Fruit fly (Drosophila melanogaster) whole organism, embryonic: Measurements from ENCODE around the gene CG6041.

Experiments
- ATbp ChIP-seq: fragments of 200-800 bp; sonication (Bioruptor generic); optimal IDR thresholded peaks from 2 replicates; lab custom pipeline; 2017; ENCODE audit warnings: missing biosample characterization, mild to moderate bottlenecking, missing genetic modification characterization, missing genetic modification reagents
- Abd-B ChIP-seq: fragments of 200-800 bp; sonication (Bioruptor generic); optimal IDR thresholded peaks from 2 replicates; lab custom pipeline; 2018; ENCODE audit warnings: missing biosample characterization, mild to moderate bottlenecking, missing genetic modification characterization, moderate library complexity
- Ada2b ChIP-seq: fragments of 200-800 bp; sonication (Bioruptor generic); IDR thresholded peaks from 2 replicates; pipeline ENCODE4 v1.3.6; 2022; ENCODE audit warnings: missing biosample characterization, missing genetic modification characterization
- Blimp-1 ChIP-seq: fragments of 200-800 bp; sonication (Bioruptor generic); optimal IDR thresholded peaks from 3 replicates; lab custom pipeline; 2018; ENCODE audit warnings: missing biosample characterization, missing genetic modification characterization, mild to moderate bottlenecking, moderate library complexity, missing genetic modification reagents
- BtbVII ChIP-seq: fragments of 200-800 bp; sonication (Bioruptor generic); optimal IDR thresholded peaks from 3 replicates; lab custom pipeline; 2017; ENCODE audit warnings: missing biosample characterization, mild to moderate bottlenecking, missing genetic modification characterization
- CG10274 ChIP-seq: fragments of 200-800 bp; sonication (Bioruptor generic); optimal IDR thresholded peaks from 3 replicates; lab custom pipeline; 2017; ENCODE audit warnings: missing biosample characterization, mild to moderate bottlenecking, missing genetic modification characterization
- CG12299 ChIP-seq: fragments of 200-800 bp; sonication (Bioruptor generic); optimal IDR thresholded peaks from 2 replicates; lab custom pipeline; 2018; ENCODE audit warnings: missing biosample characterization, mild to moderate bottlenecking, missing genetic modification characterization
- CG12942 ChIP-seq: fragments of 200-800 bp; sonication (Bioruptor generic); optimal IDR thresholded peaks from 3 replicates; lab custom pipeline; 2016; ENCODE audit warnings: missing biosample characterization, missing genetic modification characterization
- CG13894 ChIP-seq: fragments of 200-800 bp; sonication (Bioruptor generic); optimal IDR thresholded peaks from 3 replicates; lab custom pipeline; 2018; ENCODE audit warnings: missing biosample characterization, mild to moderate bottlenecking, missing genetic modification characterization, moderate library complexity
- CG14050 ChIP-seq: fragments of 200-800 bp; sonication (Bioruptor generic); IDR thresholded peaks from 3 replicates; pipeline ENCODE4 v1.3.6; 2022; ENCODE audit warnings: missing biosample characterization, missing genetic modification characterization
- CG15269 ChIP-seq: fragments of 200-800 bp; sonication (Bioruptor generic); optimal IDR thresholded peaks from 2 replicates; lab custom pipeline; 2018; ENCODE audit warnings: missing biosample characterization, mild to moderate bottlenecking, missing genetic modification characterization, moderate library complexity
- CG1602 ChIP-seq: fragments of 200-800 bp; sonication (Bioruptor generic); optimal IDR thresholded peaks from 3 replicates; lab custom pipeline; 2016; ENCODE audit warnings: missing biosample characterization, missing genetic modification characterization
- CG17359 ChIP-seq: fragments of 200-800 bp; sonication (Bioruptor generic); optimal IDR thresholded peaks from 3 replicates; lab custom pipeline; 2018; ENCODE audit warnings: missing biosample characterization, mild to moderate bottlenecking, missing genetic modification characterization, moderate library complexity
- CG18262 ChIP-seq: fragments of 200-800 bp; optimal IDR thresholded peaks from 3 replicates; lab custom pipeline; 2019; ENCODE audit warnings: missing biosample characterization, mild to moderate bottlenecking, missing genetic modification characterization, moderate library complexity
- CG3281 ChIP-seq: fragments of 200-800 bp; sonication (Bioruptor generic); optimal IDR thresholded peaks from 3 replicates; lab custom pipeline; 2017; ENCODE audit warnings: missing biosample characterization, mild to moderate bottlenecking, missing genetic modification characterization
- CG34224 ChIP-seq: fragments of 200-800 bp; sonication (Bioruptor generic); IDR thresholded peaks from 3 replicates; pipeline ENCODE4 v1.3.6; 2022; ENCODE audit warnings: missing biosample characterization, missing genetic modification characterization; ENCODE audit not compliant: partially characterized antibody
- CG34422 ChIP-seq: fragments of 200-800 bp; sonication (Bioruptor generic); IDR thresholded peaks from 3 replicates; pipeline ENCODE4 v1.3.6; 2022; ENCODE audit warnings: missing biosample characterization, missing genetic modification characterization
- CG43689 ChIP-seq: fragments of 200-800 bp; sonication (Bioruptor generic); IDR thresholded peaks from 2 replicates; pipeline ENCODE4 v1.3.6; 2022; ENCODE audit warnings: missing biosample characterization, missing genetic modification characterization
- CG6791 ChIP-seq: fragments of 200-800 bp; sonication (Bioruptor generic); IDR thresholded peaks from 3 replicates; pipeline ENCODE4 v1.3.6; 2022; ENCODE audit warnings: missing biosample characterization, missing genetic modification characterization; ENCODE audit not compliant: partially characterized antibody
- CG7786 ChIP-seq: fragments of 200-800 bp; sonication (Bioruptor generic); optimal IDR thresholded peaks from 2 replicates; lab custom pipeline; 2016; ENCODE audit warnings: missing biosample characterization, missing genetic modification characterization
- CG9876 ChIP-seq: fragments of 200-800 bp; sonication (Bioruptor generic); optimal IDR thresholded peaks from 2 replicates; lab custom pipeline; 2016; ENCODE audit warnings: missing biosample characterization, missing genetic modification characterization
- Chrac-16 ChIP-seq: fragments of 200-800 bp; sonication (Bioruptor generic); optimal IDR thresholded peaks from 3 replicates; lab custom pipeline; 2016; ENCODE audit warnings: missing biosample characterization, missing genetic modification characterization
- CoRest ChIP-seq: fragments of 200-800 bp; sonication (Bioruptor generic); optimal IDR thresholded peaks from 3 replicates; lab custom pipeline; 2018; ENCODE audit warnings: missing biosample characterization, mild to moderate bottlenecking, missing genetic modification characterization, moderate library complexity
- Dip2 ChIP-seq: fragments of 200-800 bp; sonication (Bioruptor generic); IDR thresholded peaks from 2 replicates; pipeline ENCODE4 v1.3.6; 2022; ENCODE audit warnings: missing biosample characterization, missing genetic modification characterization
- Dip3 ChIP-seq: fragments of 200-800 bp; sonication (Bioruptor generic); optimal IDR thresholded peaks from 3 replicates; lab custom pipeline; 2016; ENCODE audit warnings: missing biosample characterization, missing genetic modification characterization
- E2f2 ChIP-seq: fragments of 200-800 bp; sonication (Bioruptor generic); IDR thresholded peaks from 2 replicates; pipeline ENCODE4 v1.3.6; 2022; ENCODE audit warnings: missing biosample characterization, missing genetic modification characterization
- Fer2 ChIP-seq: fragments of 200-800 bp; sonication (Bioruptor generic); optimal IDR thresholded peaks from 2 replicates; lab custom pipeline; 2018; ENCODE audit warnings: missing biosample characterization, mild to moderate bottlenecking, missing genetic modification characterization, moderate library complexity
- H15 ChIP-seq: fragments of 200-800 bp; sonication (Bioruptor generic); IDR thresholded peaks from 3 replicates; pipeline ENCODE4 v1.3.6; 2022; ENCODE audit warnings: missing biosample characterization, missing genetic modification characterization
- HLH4C ChIP-seq: fragments of 200-800 bp; sonication (Bioruptor generic); IDR thresholded peaks from 3 replicates; pipeline ENCODE4 v1.3.6; 2022; ENCODE audit warnings: missing biosample characterization, missing genetic modification characterization; ENCODE audit not compliant: partially characterized antibody
- Hr39 ChIP-seq: fragments of >200 bp; optimal IDR thresholded peaks from 2 replicates; lab custom pipeline; 2017
- MESR4 ChIP-seq: fragments of 200-800 bp; sonication (Bioruptor generic); optimal IDR thresholded peaks from 2 replicates; lab custom pipeline; 2018; ENCODE audit warnings: missing biosample characterization, mild to moderate bottlenecking, missing genetic modification characterization, moderate library complexity
- NFAT ChIP-seq: fragments of 200-800 bp; sonication (Bioruptor generic); IDR thresholded peaks from 2 replicates; pipeline ENCODE4 v1.3.6; 2022; ENCODE audit warnings: missing biosample characterization, missing genetic modification characterization
- Side ChIP-seq: fragments of 200-800 bp; sonication (Bioruptor generic); optimal IDR thresholded peaks from 2 replicates; lab custom pipeline; 2016; ENCODE audit warnings: missing biosample characterization, missing genetic modification characterization
- Vsx1 ChIP-seq: fragments of 200-800 bp; sonication (Bioruptor generic); optimal IDR thresholded peaks from 2 replicates; lab custom pipeline; 2017; ENCODE audit warnings: missing biosample characterization, mild to moderate bottlenecking, missing genetic modification characterization, missing genetic modification reagents
- bbx ChIP-seq: fragments of 200-800 bp; sonication (Bioruptor generic); IDR thresholded peaks from 2 replicates; pipeline ENCODE4 v1.3.6; 2022; ENCODE audit warnings: missing biosample characterization, missing genetic modification characterization; ENCODE audit not compliant: partially characterized antibody
- bowl ChIP-seq: fragments of 200-800 bp; sonication (Bioruptor generic); IDR thresholded peaks from 2 replicates; pipeline ENCODE4 v1.3.6; 2022; ENCODE audit warnings: missing biosample characterization, missing genetic modification characterization
- ci ChIP-seq: fragments of 200-800 bp; sonication (Bioruptor generic); IDR thresholded peaks from 3 replicates; pipeline ENCODE4 v1.3.6; 2022; ENCODE audit warnings: missing biosample characterization, missing genetic modification characterization
- crc ChIP-seq: fragments of 200-800 bp; sonication (Bioruptor generic); optimal IDR thresholded peaks from 2 replicates; lab custom pipeline; 2016; ENCODE audit warnings: missing biosample characterization, missing genetic modification characterization
- fru ChIP-seq: fragments of >200 bp; optimal IDR thresholded peaks from 2 replicates; lab custom pipeline; 2017
- jigr1 ChIP-seq: fragments of 200-800 bp; sonication (Bioruptor generic); IDR thresholded peaks from 3 replicates; pipeline ENCODE4 v1.3.6; 2022; ENCODE audit warnings: missing biosample characterization, missing genetic modification characterization
- lilli ChIP-seq: fragments of 200-800 bp; sonication (Bioruptor generic); optimal IDR thresholded peaks from 3 replicates; lab custom pipeline; 2016; ENCODE audit warnings: missing biosample characterization, missing genetic modification characterization
- mirr ChIP-seq: fragments of 200-800 bp; sonication (Bioruptor generic); optimal IDR thresholded peaks from 3 replicates; lab custom pipeline; 2018; ENCODE audit warnings: missing biosample characterization, mild to moderate bottlenecking, missing genetic modification characterization
- pho ChIP-seq: fragments of 200-800 bp; sonication (Bioruptor generic); optimal IDR thresholded peaks from 2 replicates; lab custom pipeline; 2016; ENCODE audit warnings: missing biosample characterization, missing genetic modification characterization
- sd ChIP-seq: fragments of 200-800 bp; sonication (Bioruptor generic); optimal IDR thresholded peaks from 3 replicates; lab custom pipeline; 2018; ENCODE audit warnings: missing biosample characterization, mild to moderate bottlenecking, missing genetic modification characterization, moderate library complexity
- sna ChIP-seq: fragments of 200-800 bp; sonication (Bioruptor generic); IDR thresholded peaks from 2 replicates; pipeline ENCODE4 v1.3.6; 2022; ENCODE audit warnings: missing biosample characterization, missing genetic modification characterization; ENCODE audit not compliant: partially characterized antibody
- sr ChIP-seq: fragments of 200-800 bp; sonication (Bioruptor generic); IDR thresholded peaks from 3 replicates; pipeline ENCODE4 v1.3.6; 2022; ENCODE audit warnings: missing biosample characterization, missing genetic modification characterization
- tgo ChIP-seq: fragments of 200-800 bp; sonication (Bioruptor generic); IDR thresholded peaks from 3 replicates; pipeline ENCODE4 v1.3.6; 2022; ENCODE audit warnings: missing biosample characterization, missing genetic modification characterization
- twi ChIP-seq: fragments of 200-800 bp; optimal IDR thresholded peaks from 2 replicates; lab custom pipeline; 2019; ENCODE audit warnings: missing biosample characterization, mild to moderate bottlenecking, missing genetic modification characterization, moderate library complexity
- yki ChIP-seq: fragments of >200 bp; optimal IDR thresholded peaks from 3 replicates; lab custom pipeline; 2018
- zen ChIP-seq: fragments of 200-800 bp; sonication (Bioruptor generic); optimal IDR thresholded peaks from 3 replicates; lab custom pipeline; 2018; ENCODE audit warnings: missing biosample characterization, mild to moderate bottlenecking, missing genetic modification characterization, moderate library complexity

The CG6041 gene

dm6 chrX:5899241-5900145 lies 48.5 kb upstream of the CG6041 start:
- TF ChIP-seq mirr (GFP tag; lab: Kevin White, UChicago) (peak; percentile 3), sd (no peak), Vsx1 (peak; percentile 54), CG14050 (no peak), Chrac-16 (GFP tag; lab: Kevin White, UChicago) (no peak), sr (GFP tag; lab: Robert Waterston, UW) (0 out of 3 replicates have a peak, but pooled peaks have one; percentile 4), yki (lab: Kevin White, UChicago) (peak; percentile 0), Dip3 (GFP tag; lab: Kevin White, UChicago) (no peak), BtbVII (GFP tag; lab: Kevin White, UChicago) (peak; percentile 51), CG15269 (tag; lab: Kevin White, UChicago) (no peak), ci (GFP tag; lab: Robert Waterston, UW) (0 out of 3 replicates have a peak, but pooled peaks have one; percentile 40), CG13894 (tag; lab: Kevin White, UChicago) (peak; percentile 68), CG6791 (GFP tag; lab: Robert Waterston, UW) (no peak), CG7786 (GFP tag; lab: Kevin White, UChicago) (no peak), Hr39 (lab: Kevin White, UChicago) (no peak), Blimp-1 (GFP tag; lab: Kevin White, UChicago) (peak; percentile 27), pho (GFP tag; lab: Kevin White, UChicago) (no peak), crc (GFP tag; lab: Kevin White, UChicago) (no peak), MESR4 (GFP tag; lab: Kevin White, UChicago) (no peak), bbx (GFP tag; lab: Robert Waterston, UW) (no peak), bowl (GFP tag; lab: Robert Waterston, UW) (no peak), CG10274 (GFP tag; lab: Kevin White, UChicago) (peak; percentile 29), CoRest (no peak), HLH4C (GFP tag; lab: Robert Waterston, UW) (no peak), CG18262 (tag; lab: Kevin White, UChicago) (no peak), Dip2 (GFP tag; lab: Robert Waterston, UW) (no peak), CG34224 (GFP tag; lab: Robert Waterston, UW) (no peak), CG17359 (peak; percentile 50), Side (no peak), CG1602 (GFP tag; lab: Kevin White, UChicago) (no peak), zen (tag; lab: Kevin White, UChicago) (no peak), lilli (GFP tag; lab: Kevin White, UChicago) (no peak), ATbp (peak; percentile 32), tgo (no peak), CG12299 (tag; lab: Kevin White, UChicago) (peak; percentile 15), CG9876 (no peak), twi (tag; lab: Kevin White, UChicago) (peak; percentile 70), Ada2b (GFP tag; lab: Robert Waterston, UW) (no peak), CG43689 (GFP tag; lab: Robert Waterston, UW) (no peak), CG3281 (no peak), Fer2 (no peak), Abd-B (GFP tag; lab: Kevin White, UChicago) (no peak), jigr1 (GFP tag; lab: Robert Waterston, UW) (no peak), sna (GFP tag; lab: Robert Waterston, UW) (no peak), NFAT (0 out of 2 replicates have a peak, but pooled peaks have one; percentile 12), E2f2 (no peak), fru (peak; percentile 35), CG34422 (GFP tag; lab: Robert Waterston, UW) (peak; percentile 78; the same call in 2 of the 3 replicates), CG12942 (GFP tag; lab: Kevin White, UChicago) (no peak), H15 (GFP tag; lab: Robert Waterston, UW) (no peak)
